Worm (Caenorhabditis elegans) whole organism, L3 larva: Measurements from ENCODE around the gene F48E3.9.
A peak's percentile ranks its signal among the peaks of the same experiment; 100 is the strongest.

Source experiments
- R02D3.7 ChIP-seq: fragments of 150-350 bp; optimal IDR thresholded peaks from 2 replicates; lab custom pipeline; 2014; ENCODE audit warnings: missing biosample characterization, missing genetic modification characterization
- ZK546.5 ChIP-seq: sonication (generic microtip); optimal IDR thresholded peaks from 2 replicates; lab custom pipeline; 2017; ENCODE audit warnings: missing biosample characterization, missing genetic modification characterization
- aly-2 ChIP-seq: fragments of 150-350 bp; optimal IDR thresholded peaks from 2 replicates; lab custom pipeline; 2014; ENCODE audit warnings: missing biosample characterization, missing genetic modification characterization
- ama-1 ChIP-seq: fragments of 150-350 bp; optimal IDR thresholded peaks from 2 replicates; lab custom pipeline; 2018
- ceh-28 ChIP-seq: fragments of 150-350 bp; optimal IDR thresholded peaks from 2 replicates; lab custom pipeline; 2014; ENCODE audit warnings: missing biosample characterization, missing genetic modification reagents, missing genetic modification characterization
- ceh-82 ChIP-seq: fragments of 150-350 bp; optimal IDR thresholded peaks from 2 replicates; lab custom pipeline; 2014; ENCODE audit warnings: missing biosample characterization, missing genetic modification characterization
- ceh-9 ChIP-seq: sonication (generic microtip); optimal IDR thresholded peaks from 2 replicates; lab custom pipeline; 2018; ENCODE audit warnings: missing biosample characterization, missing genetic modification characterization
- daf-12 ChIP-seq: fragments of 150-350 bp; optimal IDR thresholded peaks from 2 replicates; lab custom pipeline; 2014; ENCODE audit warnings: missing biosample characterization, missing genetic modification reagents, missing genetic modification characterization
- elt-1 ChIP-seq: fragments of 150-350 bp; optimal IDR thresholded peaks from 2 replicates; lab custom pipeline; 2014; ENCODE audit warnings: missing biosample characterization, missing genetic modification characterization
- elt-2 ChIP-seq: sonication (generic microtip); optimal IDR thresholded peaks from 2 replicates; lab custom pipeline; 2016; ENCODE audit warnings: missing genetic modification reagents, mild to moderate bottlenecking, missing genetic modification characterization, missing compliant biosample characterization
- elt-3 ChIP-seq, 3 experiments: fragments of 150-350 bp in 1 of 3; sonication (generic microtip) in 2 of 3; optimal IDR thresholded peaks; 2 replicates in 2 of 3; 4 replicates in 1 of 3; lab custom pipeline; 2014 to 2017; ENCODE audit warnings: missing biosample characterization in 3 of 3, missing genetic modification characterization in 3 of 3
- fkh-10 ChIP-seq: sonication (generic microtip); optimal IDR thresholded peaks from 2 replicates; lab custom pipeline; 2017; ENCODE audit warnings: missing biosample characterization, missing genetic modification reagents, missing genetic modification characterization
- fkh-2 ChIP-seq: fragments of 150-350 bp; optimal IDR thresholded peaks from 2 replicates; lab custom pipeline; 2014; ENCODE audit warnings: missing biosample characterization, missing genetic modification reagents, missing genetic modification characterization
- fos-1 ChIP-seq: fragments of 150-350 bp; optimal IDR thresholded peaks from 2 replicates; lab custom pipeline; 2014; ENCODE audit warnings: missing biosample characterization, missing genetic modification characterization
- jun-1 ChIP-seq: fragments of 150-350 bp; optimal IDR thresholded peaks from 2 replicates; lab custom pipeline; 2014; ENCODE audit warnings: missing biosample characterization, missing genetic modification reagents, missing genetic modification characterization
- lin-39 ChIP-seq: fragments of 150-350 bp; optimal IDR thresholded peaks from 2 replicates; lab custom pipeline; 2018; ENCODE audit warnings: missing biosample characterization, missing genetic modification reagents, missing genetic modification characterization
- mdl-1 ChIP-seq: fragments of 150-350 bp; optimal IDR thresholded peaks from 2 replicates; lab custom pipeline; 2014; ENCODE audit warnings: missing biosample characterization, missing genetic modification characterization
- mml-1 ChIP-seq: fragments of 150-350 bp; sonication (generic microtip); optimal IDR thresholded peaks from 3 replicates; lab custom pipeline; 2014; ENCODE audit warnings: missing biosample characterization, missing genetic modification characterization
- nfya-1 ChIP-seq: sonication (generic microtip); optimal IDR thresholded peaks from 2 replicates; lab custom pipeline; 2017; ENCODE audit warnings: missing genetic modification characterization, mild to moderate bottlenecking, missing compliant biosample characterization, antibody characterized with exemption, moderate library complexity; ENCODE audit not compliant: insufficient read depth
- nhr-12 ChIP-seq: fragments of 150-350 bp; optimal IDR thresholded peaks from 2 replicates; lab custom pipeline; 2014; ENCODE audit warnings: missing biosample characterization, missing genetic modification characterization
- nhr-237 ChIP-seq: fragments of 150-350 bp; optimal IDR thresholded peaks from 2 replicates; lab custom pipeline; 2014; ENCODE audit warnings: missing biosample characterization, missing genetic modification characterization
- nhr-25 ChIP-seq: sonication (generic microtip); optimal IDR thresholded peaks from 2 replicates; lab custom pipeline; 2017; ENCODE audit warnings: missing biosample characterization, missing genetic modification characterization
- nhr-67 ChIP-seq: fragments of 150-350 bp; optimal IDR thresholded peaks from 2 replicates; lab custom pipeline; 2014; ENCODE audit warnings: missing biosample characterization, missing genetic modification characterization
- nhr-76 ChIP-seq: fragments of 150-350 bp; sonication (generic microtip); optimal IDR thresholded peaks from 5 replicates; lab custom pipeline; 2014; ENCODE audit warnings: missing biosample characterization, missing genetic modification characterization
- nhr-77 ChIP-seq: fragments of 150-350 bp; optimal IDR thresholded peaks from 2 replicates; lab custom pipeline; 2014; ENCODE audit warnings: missing biosample characterization, missing genetic modification characterization
- pha-4 ChIP-seq: fragments of 150-350 bp; optimal IDR thresholded peaks from 2 replicates; lab custom pipeline; 2014; ENCODE audit warnings: missing biosample characterization, missing genetic modification reagents, missing genetic modification characterization
- pqm-1 ChIP-seq: fragments of 150-350 bp; optimal IDR thresholded peaks from 2 replicates; lab custom pipeline; 2017; ENCODE audit warnings: missing biosample characterization, missing genetic modification characterization, inconsistent platforms
- sea-2 ChIP-seq: fragments of 150-350 bp; sonication (generic microtip); optimal IDR thresholded peaks from 4 replicates; lab custom pipeline; 2014; ENCODE audit warnings: missing biosample characterization, missing genetic modification reagents, missing genetic modification characterization
- skn-1 ChIP-seq: fragments of 150-350 bp; optimal IDR thresholded peaks from 2 replicates; lab custom pipeline; 2014; ENCODE audit warnings: missing biosample characterization, missing genetic modification characterization
- tbx-2 ChIP-seq: sonication (generic microtip); optimal IDR thresholded peaks from 2 replicates; lab custom pipeline; 2016; ENCODE audit warnings: mild to moderate bottlenecking, missing genetic modification characterization, missing compliant biosample characterization
- ztf-11 ChIP-seq: fragments of 150-350 bp; optimal IDR thresholded peaks from 2 replicates; lab custom pipeline; 2014; ENCODE audit warnings: missing biosample characterization, missing genetic modification characterization

The F48E3.9 gene

ce11 chrX:7442477-7442876 is 38.4 kb upstream of the F48E3.9 start, which contains the start of gene acl-12:
Gene acl-12 (minus strand): TSS chrX:7442577.
- TF ChIP-seq mdl-1 (tag; lab: Kevin White, UChicago) (no peak), tbx-2 (no peak), jun-1 (tag; lab: Kevin White, UChicago) (no peak), nfya-1 (tag; lab: Kevin White, UChicago) (peak; percentile 29), fos-1 (tag; lab: Kevin White, UChicago) (no peak), skn-1 (no peak)

ce11 chrX:7445734-7446133 is 35.1 kb upstream of the F48E3.9 start:
- peak; percentile 65 for TF ChIP-seq pqm-1
- TF ChIP-seq elt-2 (tag; lab: Kevin White, UChicago) = peak; percentile 66
- TF ChIP-seq ceh-82 (tag; lab: Kevin White, UChicago) = no peak

ce11 chrX:7446485-7446884 is 34.4 kb upstream of the F48E3.9 start:
- TF ChIP-seq ZK546.5 (no peak), nfya-1 (tag; lab: Kevin White, UChicago) (peak; percentile 10), jun-1 (tag; lab: Kevin White, UChicago) (no peak), ceh-28 (tag; lab: Kevin White, UChicago) (no peak), mml-1 (tag; lab: Kevin White, UChicago) (peak; percentile 91)

ce11 chrX:7447340-7447739 is 33.5 kb upstream of the F48E3.9 start:
- TF ChIP-seq elt-1 (tag; lab: Kevin White, UChicago) (no peak), fkh-2 (tag; lab: Kevin White, UChicago) (no peak)

- TF ChIP-seq pqm-1 = no peak
- no peak for TF ChIP-seq nhr-67
- TF ChIP-seq sea-2 (GFP tag; lab: Kevin White, UChicago) = no peak
- no peak for TF ChIP-seq elt-1 (tag; lab: Kevin White, UChicago)
- TF ChIP-seq ceh-28 (tag; lab: Kevin White, UChicago) = no peak
- TF ChIP-seq mml-1 (tag; lab: Kevin White, UChicago) = no peak
Measured at ce11 chrX:7452606-7453005, 28.2 kb upstream of the F48E3.9 start.

- no peak for TF ChIP-seq tbx-2
- no peak for TF ChIP-seq jun-1 (tag; lab: Kevin White, UChicago)
- no peak for TF ChIP-seq lin-39
- no peak for TF ChIP-seq fkh-2 (tag; lab: Kevin White, UChicago)
- TF ChIP-seq ceh-82 (tag; lab: Kevin White, UChicago) = no peak
- TF ChIP-seq aly-2 = no peak
- TF ChIP-seq nhr-77 (tag; lab: Kevin White, UChicago) = no peak
- TF ChIP-seq elt-3 (tag; optimal IDR thresholded peaks at IDR 0.05; lab: Kevin White, UChicago) = no peak
- no peak for TF ChIP-seq daf-12 (tag; lab: Kevin White, UChicago)
- TF ChIP-seq nhr-67 = no peak
- no peak for TF ChIP-seq nhr-25 (tag; lab: Kevin White, UChicago)
- no peak for TF ChIP-seq ztf-11 (tag; lab: Kevin White, UChicago)
- TF ChIP-seq sea-2 (GFP tag; lab: Kevin White, UChicago) = no peak
- no peak for TF ChIP-seq ceh-9 (tag; lab: Kevin White, UChicago)
- no peak for TF ChIP-seq nhr-12 (tag; lab: Kevin White, UChicago)
- TF ChIP-seq pha-4 (tag; lab: Kevin White, UChicago) = no peak
- TF ChIP-seq nhr-76 = no peak
- no peak for TF ChIP-seq fos-1 (tag; lab: Kevin White, UChicago)
- no peak for TF ChIP-seq nhr-237 (tag; lab: Kevin White, UChicago)
- TF ChIP-seq ama-1 (lab: Kevin White, UChicago) = no peak
- TF ChIP-seq, all 47 proteins: peak for 0
Measured at ce11 chrX:7455960-7456359, 24.9 kb upstream of the F48E3.9 start.

ce11 chrX:7457154-7457674 is 23.6 kb upstream of the F48E3.9 start:
- no peak for TF ChIP-seq ceh-82 (tag; lab: Kevin White, UChicago)
- TF ChIP-seq nfya-1 (tag; lab: Kevin White, UChicago) = peak; percentile 50
- TF ChIP-seq fkh-10 (GFP tag; lab: Kevin White, UChicago) = peak; percentile 22
- TF ChIP-seq tbx-2 = no peak
- no peak for TF ChIP-seq elt-3 (tag; optimal IDR thresholded peaks at IDR 0.05; lab: Kevin White, UChicago)
- no peak for TF ChIP-seq sea-2 (GFP tag; lab: Kevin White, UChicago)
- TF ChIP-seq R02D3.7 (tag; lab: Kevin White, UChicago) = no peak
- no peak for TF ChIP-seq nhr-237 (tag; lab: Kevin White, UChicago)
- TF ChIP-seq, all 47 proteins: peak for 2
